Worm (Caenorhabditis elegans) whole organism, L4/young adult: Measurements from ENCODE around the gene kqt-2.

Source experiments
- W03F9.2 ChIP-seq: fragments of 150-350 bp; optimal IDR thresholded peaks from 2 replicates; lab custom pipeline; 2014; ENCODE audit warnings: missing biosample characterization, missing genetic modification characterization
- dao-5 ChIP-seq: sonication (generic microtip); optimal IDR thresholded peaks from 2 replicates; lab custom pipeline; 2016; ENCODE audit warnings: missing genotype, missing genetic modification characterization, moderate library complexity, missing compliant biosample characterization
- him-1 ChIP-seq: sonication (generic microtip); optimal IDR thresholded peaks from 2 replicates; lab custom pipeline; 2016; ENCODE audit warnings: missing genotype, missing genetic modification reagents, missing genetic modification characterization, missing compliant biosample characterization

DNA sequence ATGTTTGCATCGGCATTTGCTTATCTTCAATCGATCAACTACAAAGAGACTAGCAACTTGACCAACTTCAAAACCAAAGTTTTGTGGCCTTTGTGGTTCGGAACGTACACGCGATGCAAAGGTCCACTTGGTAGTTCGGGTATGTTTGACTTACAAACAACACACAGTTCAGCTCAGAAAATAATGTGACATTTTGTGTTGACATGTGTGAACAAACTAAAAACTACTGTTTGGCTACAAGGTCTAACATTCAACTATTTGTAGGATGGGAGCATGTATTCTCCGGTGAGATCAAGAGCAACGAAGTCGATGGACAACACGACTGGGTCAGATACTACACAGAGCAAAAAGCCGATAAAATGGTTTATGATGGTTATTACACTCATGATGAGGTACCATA is 919 bp upstream of the kqt-2 start:
- TF ChIP-seq W03F9.2 (tag; lab: Kevin White, UChicago) = no peak
- no peak for TF ChIP-seq him-1
- no peak for TF ChIP-seq dao-5 (tag; lab: Kevin White, UChicago)
